Worm (Caenorhabditis elegans): ENCODE data around the gene K09C8.7.

The K09C8.7 gene

DNA sequence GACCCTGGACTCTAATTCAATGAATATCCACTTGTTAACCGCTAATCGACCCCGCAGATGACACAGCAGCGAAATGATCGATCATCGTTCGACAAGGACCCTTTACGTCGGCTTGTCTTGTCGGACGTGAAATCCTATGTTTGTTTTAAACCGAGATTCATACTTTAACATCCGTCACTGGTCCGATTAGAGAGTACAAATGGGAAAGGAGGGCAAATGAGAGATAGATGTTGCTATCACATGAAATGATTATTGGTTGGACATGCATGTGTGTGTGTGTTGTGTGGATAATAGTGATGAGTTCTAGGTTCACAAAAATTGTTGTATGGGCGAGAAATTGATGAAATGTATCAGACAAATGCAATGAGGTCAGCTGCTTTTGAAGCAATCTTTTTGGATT is 41.5 kb downstream of the K09C8.7 start:
- no peak for TF ChIP-seq mdl-1 (tag; optimal IDR thresholded peaks at IDR 0.05)
- TF ChIP-seq elt-2 (tag; optimal IDR thresholded peaks at IDR 0.05) = no peak
- no peak for TF ChIP-seq snpc-4 (tag; optimal IDR thresholded peaks at IDR 0.05)
- TF ChIP-seq hmg-11 (tag; optimal IDR thresholded peaks at IDR 0.05) = no peak
- TF ChIP-seq sea-2 (GFP tag; optimal IDR thresholded peaks at IDR 0.05) = no peak
- TF ChIP-seq nhr-77 (tag; optimal IDR thresholded peaks at IDR 0.05) = no peak
- no peak for TF ChIP-seq fkh-10 (GFP tag; optimal IDR thresholded peaks at IDR 0.05)
- TF ChIP-seq nhr-23 (tag; optimal IDR thresholded peaks at IDR 0.05) = no peak
- TF ChIP-seq R02D3.7 (tag; optimal IDR thresholded peaks at IDR 0.05) = no peak
- TF ChIP-seq eor-1 (tag; optimal IDR thresholded peaks at IDR 0.05) = no peak
- no peak for TF ChIP-seq daf-12 (tag; optimal IDR thresholded peaks at IDR 0.05)
- TF ChIP-seq nfya-1 (tag; optimal IDR thresholded peaks at IDR 0.05; ENCODE audit: insufficient read depth) = peak; percentile 30
- TF ChIP-seq egl-5 (tag; optimal IDR thresholded peaks at IDR 0.05) = peak; percentile 35
- no peak for TF ChIP-seq skn-1 (tag; optimal IDR thresholded peaks at IDR 0.05)

DNA sequence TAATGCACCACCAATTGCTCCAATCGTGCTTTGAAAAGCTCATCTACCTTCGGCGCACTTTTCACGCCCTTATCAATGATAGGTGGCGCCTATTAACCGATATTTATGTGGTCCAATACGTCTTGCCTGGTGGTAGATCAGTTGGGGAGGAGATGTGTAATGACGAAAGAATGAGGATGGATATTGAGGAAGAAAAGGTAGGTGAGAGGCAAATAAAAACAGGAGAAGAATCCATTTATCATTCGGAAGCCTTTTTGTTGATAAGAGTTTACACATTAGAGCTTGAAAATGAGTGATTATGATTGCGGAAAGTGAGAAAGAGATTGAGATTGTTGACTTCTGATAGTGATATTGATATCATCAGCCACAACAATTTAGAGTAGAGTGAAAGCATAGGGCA is 43.8 kb downstream of the K09C8.7 start:
- TF ChIP-seq aly-2 (tag; optimal IDR thresholded peaks at IDR 0.05) = no peak
- TF ChIP-seq egl-5 (tag; optimal IDR thresholded peaks at IDR 0.05) = peak; percentile 63

DNA sequence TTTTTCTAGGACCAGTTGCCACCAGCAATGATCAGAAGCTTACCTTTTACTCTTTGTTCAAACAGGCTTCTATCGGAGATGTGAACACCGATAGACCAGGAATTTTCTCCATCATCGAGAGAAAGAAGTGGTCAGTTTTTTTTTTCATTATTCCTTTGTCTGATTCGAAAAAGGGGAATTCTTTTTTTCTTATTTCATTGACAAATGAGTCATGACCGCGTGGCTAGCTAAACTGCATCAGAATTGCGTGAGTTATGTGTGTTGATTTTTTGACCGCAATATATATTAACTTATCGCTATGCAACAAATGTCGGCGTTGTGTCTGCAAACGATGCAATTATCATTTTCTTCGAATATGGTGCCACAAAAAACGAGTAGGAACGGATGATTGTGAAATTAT is 47.8 kb downstream of the K09C8.7 start:
- TF ChIP-seq nhr-23 (tag; optimal IDR thresholded peaks at IDR 0.05) (peak; percentile 16), elt-3 (tag; optimal IDR thresholded peaks at IDR 0.05) (no peak), elt-2 (tag; optimal IDR thresholded peaks at IDR 0.05) (peak; percentile 27), fkh-2 (tag; optimal IDR thresholded peaks at IDR 0.05) (no peak)

DNA sequence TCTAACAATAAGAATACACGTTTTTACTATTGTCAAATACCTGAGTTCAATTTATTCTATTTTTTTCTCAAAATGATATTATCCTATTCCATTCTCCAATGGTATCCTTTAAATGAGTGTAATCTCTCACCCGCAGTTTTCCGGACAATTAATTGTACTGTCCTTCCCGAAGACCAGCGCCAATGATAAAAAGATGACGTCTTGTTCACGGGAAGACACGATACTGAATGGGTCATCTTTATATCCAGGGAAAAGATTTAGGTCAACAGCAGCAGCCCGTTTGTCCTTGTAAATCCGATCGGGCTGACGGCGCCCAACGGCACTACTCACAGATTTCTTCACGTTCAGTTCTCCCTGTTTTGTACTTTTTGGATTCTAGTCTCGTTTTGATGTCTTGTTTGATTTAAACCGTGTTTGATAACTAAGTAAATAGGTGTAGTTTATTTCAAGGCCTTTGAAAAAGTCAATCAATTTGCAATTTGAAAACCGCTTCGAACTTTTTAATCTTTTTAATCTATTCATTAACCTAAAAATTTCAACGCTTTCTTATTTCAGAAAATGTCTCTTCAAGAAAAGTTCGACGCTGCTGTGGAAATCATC is 48.4 kb downstream of the K09C8.7 start, which contains the start of gene acbp-3:
acbp-3 (plus strand) TSS at position 550 of the 600 bp plus-strand sequence.
- peak; percentile 84 for TF ChIP-seq nhr-23 (tag; optimal IDR thresholded peaks at IDR 0.05)
- no peak for TF ChIP-seq egl-27 (tag; optimal IDR thresholded peaks at IDR 0.05)

DNA sequence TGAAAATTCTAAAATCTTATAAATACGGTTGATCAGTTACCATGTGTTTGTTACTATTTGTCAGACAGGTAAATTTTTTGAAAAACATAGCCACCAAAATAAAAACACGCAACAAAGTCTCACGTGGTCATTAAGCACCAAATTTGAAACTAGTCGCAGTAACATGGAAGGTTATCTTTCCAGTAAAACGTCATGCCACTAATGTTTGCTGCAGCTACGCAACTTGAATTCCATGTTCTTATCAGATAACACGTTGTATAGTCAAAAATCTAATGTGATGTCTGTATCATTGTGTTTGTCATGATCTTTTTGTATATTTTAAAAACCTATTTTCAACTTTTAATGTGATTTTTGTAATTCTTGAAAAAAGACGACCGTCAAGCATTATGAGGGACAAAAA is 49.4 kb downstream of the K09C8.7 start:
- TF ChIP-seq nfya-1 (tag; optimal IDR thresholded peaks at IDR 0.05; ENCODE audit: insufficient read depth) (no peak), nhr-76 (tag; optimal IDR thresholded peaks at IDR 0.05) (no peak), pqm-1 (tag; optimal IDR thresholded peaks at IDR 0.05) (peak; percentile 92), jun-1 (tag; optimal IDR thresholded peaks at IDR 0.05) (peak; percentile 31), lsy-12 (tag; optimal IDR thresholded peaks at IDR 0.05) (no peak), nhr-11 (tag; optimal IDR thresholded peaks at IDR 0.05) (no peak), elt-2 (tag; optimal IDR thresholded peaks at IDR 0.05) (peak; percentile 90), R02D3.7 (tag; optimal IDR thresholded peaks at IDR 0.05) (no peak), mdl-1 (tag; optimal IDR thresholded peaks at IDR 0.05) (no peak), pha-4 (tag; optimal IDR thresholded peaks at IDR 0.05) (peak; percentile 16), nhr-77 (tag; optimal IDR thresholded peaks at IDR 0.05) (no peak), ceh-16 (tag; optimal IDR thresholded peaks at IDR 0.05) (no peak), elt-3 (tag; optimal IDR thresholded peaks at IDR 0.05) (no peak), nhr-67 (tag; optimal IDR thresholded peaks at IDR 0.05) (no peak)

DNA sequence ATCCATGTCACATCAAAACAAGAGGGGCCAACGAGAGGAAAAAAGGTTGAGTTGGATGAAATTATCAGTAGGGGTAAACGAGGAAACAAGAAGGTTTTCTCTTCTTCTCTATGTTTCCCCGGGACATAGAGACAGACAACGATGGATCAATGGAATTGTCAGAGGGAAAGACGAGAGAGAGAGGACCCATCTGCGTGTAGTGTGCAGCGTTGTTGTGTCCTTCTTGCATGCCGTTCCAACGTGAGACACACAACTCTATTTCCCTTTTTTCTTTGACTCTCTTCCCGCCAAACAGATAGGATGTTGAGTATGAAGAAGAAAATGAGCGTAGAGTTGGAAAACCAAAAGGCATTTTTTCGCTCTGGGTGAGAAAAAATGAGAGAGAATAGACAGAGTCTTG is 50.2 kb downstream of the K09C8.7 start:
- no peak for TF ChIP-seq nhr-28 (tag; optimal IDR thresholded peaks at IDR 0.05)
- TF ChIP-seq pha-4 (tag; optimal IDR thresholded peaks at IDR 0.05) = peak; percentile 23
- TF ChIP-seq nhr-23 (tag; optimal IDR thresholded peaks at IDR 0.05) = no peak
- TF ChIP-seq lin-15B (tag; optimal IDR thresholded peaks at IDR 0.05) = peak; percentile 33
- TF ChIP-seq nhr-11 (tag; optimal IDR thresholded peaks at IDR 0.05) = no peak
- TF ChIP-seq skn-1 (tag; optimal IDR thresholded peaks at IDR 0.05) = no peak
- TF ChIP-seq hmg-11 (tag; optimal IDR thresholded peaks at IDR 0.05) = peak; percentile 11
- no peak for TF ChIP-seq jun-1 (tag; optimal IDR thresholded peaks at IDR 0.05)
- TF ChIP-seq ceh-9 (tag; optimal IDR thresholded peaks at IDR 0.05) = no peak
- no peak for TF ChIP-seq nhr-237 (tag; optimal IDR thresholded peaks at IDR 0.05)
- TF ChIP-seq nhr-67 (tag; optimal IDR thresholded peaks at IDR 0.05) = no peak
- no peak for TF ChIP-seq ZK546.5 (tag; optimal IDR thresholded peaks at IDR 0.05)
- TF ChIP-seq daf-12 (tag; optimal IDR thresholded peaks at IDR 0.05) = no peak
- no peak for TF ChIP-seq elt-1 (tag; optimal IDR thresholded peaks at IDR 0.05)
- TF ChIP-seq zag-1 (tag; optimal IDR thresholded peaks at IDR 0.05) = no peak
- TF ChIP-seq lsy-12 (tag; optimal IDR thresholded peaks at IDR 0.05) = peak; percentile 11
- TF ChIP-seq R02D3.7 (tag; optimal IDR thresholded peaks at IDR 0.05) = no peak
- TF ChIP-seq nhr-25 (tag; optimal IDR thresholded peaks at IDR 0.05) = no peak
- TF ChIP-seq fkh-10 (GFP tag; optimal IDR thresholded peaks at IDR 0.05) = peak; percentile 48
- TF ChIP-seq mdl-1 (tag; optimal IDR thresholded peaks at IDR 0.05) = peak; percentile 39
- TF ChIP-seq aly-2 (tag; optimal IDR thresholded peaks at IDR 0.05) = no peak
- peak; percentile 40 for TF ChIP-seq fkh-2 (tag; optimal IDR thresholded peaks at IDR 0.05)
- TF ChIP-seq snpc-4 (tag; optimal IDR thresholded peaks at IDR 0.05) = peak; percentile 28
- peak; percentile 66 for TF ChIP-seq nfya-1 (tag; optimal IDR thresholded peaks at IDR 0.05; ENCODE audit: insufficient read depth)
- no peak for TF ChIP-seq fos-1 (tag; optimal IDR thresholded peaks at IDR 0.05)
- no peak for TF ChIP-seq elt-3 (tag; optimal IDR thresholded peaks at IDR 0.05)
- TF ChIP-seq nhr-43 (tag; optimal IDR thresholded peaks at IDR 0.05; ENCODE audit: poor library complexity, severe bottlenecking) = peak; percentile 6
- no peak for TF ChIP-seq elt-2 (tag; optimal IDR thresholded peaks at IDR 0.05)
- no peak for TF ChIP-seq ceh-16 (tag; optimal IDR thresholded peaks at IDR 0.05)
- no peak for TF ChIP-seq unc-62 (GFP tag; optimal IDR thresholded peaks at IDR 0.05)
- TF ChIP-seq tbx-2 (tag; optimal IDR thresholded peaks at IDR 0.05) = no peak
- TF ChIP-seq lin-39 (tag; optimal IDR thresholded peaks at IDR 0.05) = peak; percentile 64

All from whole organism, L3 larva.